Fruit fly (Drosophila melanogaster): ENCODE measurements around the gene CG43083.

The CG43083 gene

DNA sequence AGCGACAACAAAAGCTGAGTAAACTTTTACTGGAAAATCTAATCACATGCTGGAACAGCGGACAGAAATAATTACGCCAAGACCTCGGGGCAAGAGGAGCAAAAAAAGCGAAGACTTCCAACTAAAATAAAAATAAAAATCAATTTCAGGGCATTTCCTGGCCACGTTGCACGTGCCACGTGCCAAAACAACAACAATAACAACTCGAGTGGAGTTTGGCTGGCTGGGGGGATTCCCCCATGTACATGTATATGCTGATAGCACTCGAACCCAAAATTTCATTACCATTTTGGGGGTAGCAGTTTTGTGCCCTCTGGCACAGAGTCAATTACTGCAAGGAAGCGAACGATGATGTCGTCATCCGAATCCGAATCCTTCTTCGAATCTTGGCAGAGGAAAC is 14.1 kb downstream of the CG43083 start:
- no peak for TF ChIP-seq CG17801 (GFP tag; optimal IDR thresholded peaks at IDR 0.05; ENCODE audit: partially characterized antibody)

DNA sequence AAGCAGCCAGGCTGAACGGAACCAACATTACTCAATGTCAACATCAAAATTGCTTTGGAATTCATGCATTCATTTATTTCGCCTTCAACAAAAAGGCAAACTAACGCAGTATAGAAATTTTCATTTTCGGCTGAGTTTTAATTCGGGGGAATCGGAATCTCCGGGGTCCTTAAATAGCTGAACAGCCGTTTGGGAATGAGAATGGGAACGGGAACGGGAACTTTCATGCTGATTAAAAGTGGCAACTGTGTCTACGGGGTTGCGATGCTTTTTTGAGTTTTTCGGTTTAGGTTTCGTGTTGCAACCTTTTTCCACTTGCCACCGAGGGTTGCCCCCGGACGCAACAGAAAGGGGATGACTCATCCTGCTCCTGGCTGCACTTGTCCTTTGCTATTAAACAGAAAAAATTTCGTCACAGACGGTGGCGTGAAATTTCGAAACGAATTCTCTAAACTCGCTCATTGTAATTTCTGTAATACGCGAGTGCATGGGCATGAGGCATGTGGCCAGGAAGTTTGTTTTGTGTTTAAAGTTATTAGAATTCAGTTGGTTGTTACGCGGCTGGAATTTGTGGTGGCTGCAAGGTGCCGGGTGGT is 15.9 kb downstream of the CG43083 start:
- no peak for TF ChIP-seq CG17801 (GFP tag; optimal IDR thresholded peaks at IDR 0.05; ENCODE audit: partially characterized antibody)

DNA sequence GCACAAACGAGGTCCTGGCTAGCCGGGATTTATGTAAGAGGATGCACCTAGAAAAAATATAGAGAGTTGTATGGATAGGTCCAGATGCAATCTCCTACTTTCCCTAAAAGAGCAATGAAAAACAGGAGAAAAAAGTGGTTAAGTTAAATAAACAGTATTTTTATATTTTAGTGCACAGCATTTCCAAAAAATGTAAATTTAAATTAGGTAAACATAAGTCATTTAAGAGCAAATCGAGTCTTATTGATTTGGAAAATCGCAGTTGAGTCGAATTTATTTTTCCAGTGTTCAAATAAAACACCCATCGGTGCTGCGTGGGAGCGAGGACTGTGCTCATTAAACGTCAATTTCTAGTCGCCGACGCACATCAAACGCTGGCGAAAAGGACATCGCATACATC is 17.4 kb downstream of the CG43083 start:
- no peak for TF ChIP-seq CG17801 (GFP tag; optimal IDR thresholded peaks at IDR 0.05; ENCODE audit: partially characterized antibody)

DNA sequence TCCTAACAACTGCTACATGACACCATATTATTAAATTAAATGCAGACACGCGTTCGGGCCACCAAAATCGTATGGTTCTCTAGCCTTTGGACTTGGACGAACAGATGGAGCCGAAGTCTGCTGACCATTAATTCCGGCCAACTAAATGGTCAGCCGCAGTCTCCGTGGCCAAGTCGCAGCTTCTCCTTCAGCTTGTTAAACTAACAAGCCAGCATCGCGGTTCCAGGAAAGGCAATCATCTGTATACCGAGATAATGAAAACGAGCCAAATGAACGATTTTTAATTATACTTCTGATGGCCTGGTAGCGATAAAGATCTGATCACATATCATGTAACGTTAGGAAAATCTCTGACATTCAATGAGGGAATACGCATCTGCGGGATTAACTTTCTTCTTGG is 21.6 kb downstream of the CG43083 start:
- no peak for TF ChIP-seq CG17801 (GFP tag; optimal IDR thresholded peaks at IDR 0.05; ENCODE audit: partially characterized antibody)

DNA sequence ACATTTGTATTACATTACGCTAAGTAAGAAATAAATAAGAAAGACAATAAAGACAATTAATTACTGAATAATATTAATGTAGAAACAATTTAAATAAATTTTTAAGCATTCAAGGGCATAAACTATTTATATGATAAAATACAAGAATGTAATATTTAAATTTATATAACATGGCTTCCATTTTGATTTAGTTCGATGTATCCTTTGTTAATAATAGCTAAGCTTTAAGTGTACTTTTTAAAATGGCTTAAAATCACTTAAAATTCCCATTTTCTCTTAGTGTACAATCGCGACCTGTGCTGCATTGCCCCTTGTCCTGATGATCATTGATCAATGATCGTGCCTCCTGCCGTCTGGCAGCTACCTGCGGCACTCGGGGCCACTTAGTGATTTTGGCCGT is 22.1 kb downstream of the CG43083 start:
- TF ChIP-seq CG17801 (GFP tag; optimal IDR thresholded peaks at IDR 0.05; ENCODE audit: partially characterized antibody): no peak

DNA sequence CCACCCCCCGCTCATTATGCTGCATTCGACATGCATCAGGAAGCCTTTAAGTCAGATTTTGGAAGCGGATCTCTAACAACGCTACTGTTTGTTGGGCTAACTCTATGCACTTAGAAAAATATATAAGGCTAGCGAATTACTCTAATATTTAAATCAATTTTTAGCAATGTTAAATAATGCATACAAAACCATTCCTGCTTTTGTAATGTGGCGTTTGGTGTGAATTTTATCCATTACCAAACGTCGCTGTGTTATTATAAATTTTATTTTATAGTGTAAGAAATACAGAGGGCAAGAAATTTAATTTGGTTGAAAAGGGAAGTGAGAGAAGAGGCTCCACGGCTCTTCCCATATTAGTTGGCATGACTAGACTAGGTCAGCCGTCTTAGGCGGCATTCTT is 24.4 kb downstream of the CG43083 start:
- no peak for TF ChIP-seq CG17801 (GFP tag; optimal IDR thresholded peaks at IDR 0.05; ENCODE audit: partially characterized antibody)

DNA sequence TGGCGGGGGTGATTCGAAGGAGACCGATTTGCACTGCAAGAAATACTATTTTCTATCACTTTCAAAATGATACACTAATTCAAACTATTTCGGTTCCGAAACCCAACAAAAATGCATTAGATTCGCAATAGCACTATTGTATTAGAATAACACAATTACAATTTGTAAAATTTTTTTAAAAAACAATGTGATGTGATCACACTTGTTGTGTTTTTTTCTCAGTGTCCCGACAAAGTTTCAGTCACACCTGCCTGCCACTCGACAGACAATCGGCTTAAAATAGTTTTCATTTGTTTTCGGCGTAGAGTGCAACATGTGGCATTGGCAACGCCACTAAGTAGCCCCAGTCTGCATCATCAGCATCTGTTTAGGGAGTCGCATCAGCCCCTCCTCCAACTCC is 26.7 kb downstream of the CG43083 start:
- no peak for TF ChIP-seq CG17801 (GFP tag; optimal IDR thresholded peaks at IDR 0.05; ENCODE audit: partially characterized antibody)

DNA sequence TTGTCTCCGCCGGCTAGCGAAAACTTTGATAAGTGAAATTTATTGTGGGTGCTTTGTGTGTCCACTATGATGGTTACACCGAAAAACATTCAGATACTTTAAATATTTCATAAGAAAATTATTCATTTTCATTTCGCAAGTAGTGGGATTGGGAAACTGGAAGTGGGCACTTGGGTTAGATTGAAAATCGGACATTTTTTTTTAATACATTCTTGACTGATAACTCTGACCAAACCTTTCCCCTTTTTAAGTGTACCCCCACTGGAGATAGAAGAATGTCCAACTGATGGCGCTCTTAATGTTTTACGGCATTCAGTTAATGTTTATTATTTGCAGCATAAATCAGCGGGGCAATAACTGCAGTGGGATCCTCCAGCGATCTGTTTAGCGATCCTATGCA is 29.3 kb downstream of the CG43083 start:
- TF ChIP-seq CG17801 (GFP tag; optimal IDR thresholded peaks at IDR 0.05; ENCODE audit: partially characterized antibody): no peak

DNA sequence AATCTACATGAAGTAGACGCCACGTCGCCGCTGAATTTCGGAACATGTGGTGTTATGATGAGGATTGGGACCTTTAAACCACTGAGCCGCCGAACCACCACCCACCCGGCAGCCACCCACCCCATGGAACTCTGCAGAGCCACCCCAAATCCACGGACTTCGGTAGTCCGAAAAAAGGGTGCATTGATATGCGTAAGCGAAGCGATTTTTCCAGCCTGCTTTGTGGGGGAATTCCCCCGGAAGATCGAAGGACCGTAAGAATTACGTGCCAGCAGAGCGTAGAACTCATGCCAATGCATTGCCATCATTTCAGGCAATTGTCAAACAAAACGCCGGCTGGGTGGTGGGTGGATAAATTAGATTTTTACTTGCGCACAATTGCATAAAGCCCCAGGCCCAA is 29.9 kb downstream of the CG43083 start:
- no peak for TF ChIP-seq CG17801 (GFP tag; optimal IDR thresholded peaks at IDR 0.05; ENCODE audit: partially characterized antibody)

DNA sequence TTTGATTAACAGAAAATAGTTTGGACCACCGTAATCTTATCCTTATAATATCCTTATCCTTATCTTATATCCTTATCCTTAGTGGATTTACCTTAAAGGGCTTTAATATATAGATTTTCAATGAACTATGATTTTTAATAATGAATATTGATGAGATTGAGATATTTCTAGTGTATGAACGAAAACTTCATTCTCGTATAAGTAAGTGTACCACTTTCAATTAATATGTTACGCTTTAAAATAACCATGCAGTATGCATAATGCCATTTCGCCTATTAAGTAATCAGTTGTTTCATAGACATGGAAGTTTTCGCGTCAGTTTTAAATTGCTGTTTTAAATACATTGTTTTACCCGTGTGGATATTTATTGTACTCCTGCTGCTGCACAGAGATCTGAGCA is 31.0 kb downstream of the CG43083 start, which contains the start of gene CG7304:
Gene CG7304 (plus strand): TSS at position 301 of the 400 bp plus-strand sequence.
- no peak for TF ChIP-seq CG17801 (GFP tag; optimal IDR thresholded peaks at IDR 0.05; ENCODE audit: partially characterized antibody)

DNA sequence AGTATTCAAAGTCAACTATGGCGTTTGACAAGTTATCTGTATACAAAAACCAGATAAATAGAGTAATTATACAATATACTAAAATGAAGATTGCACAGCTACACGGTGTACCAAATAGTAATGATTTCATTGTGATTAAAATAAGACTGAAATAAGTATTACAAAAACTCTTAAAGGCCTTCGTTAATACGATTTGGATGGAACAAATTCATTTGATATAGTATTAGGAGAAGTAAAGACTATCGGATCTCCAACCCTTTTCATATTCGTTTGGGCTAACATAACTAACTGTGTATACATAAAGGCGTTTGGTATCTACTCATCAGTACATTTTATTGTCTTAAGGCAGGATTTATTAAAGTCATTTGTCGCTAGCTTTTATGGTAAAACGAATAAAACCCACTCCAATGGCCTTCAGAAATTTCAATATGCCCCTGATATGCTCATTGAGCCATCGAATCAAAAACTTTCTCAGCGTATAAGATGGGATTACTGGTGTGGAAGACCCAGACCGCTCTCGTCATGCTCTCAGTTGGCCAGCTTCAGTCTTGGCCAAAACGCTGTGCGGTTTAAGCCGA is 35.1 kb downstream of the CG43083 start, which contains the start of the genes CG7579 and Pgant8:
Gene CG7579 (minus strand): TSS at position 101 of the 578 bp plus-strand sequence.
Gene Pgant8 (plus strand): TSS at position 528 of the 578 bp plus-strand sequence.
- no peak for TF ChIP-seq CG17801 (GFP tag; optimal IDR thresholded peaks at IDR 0.05; ENCODE audit: partially characterized antibody)

DNA sequence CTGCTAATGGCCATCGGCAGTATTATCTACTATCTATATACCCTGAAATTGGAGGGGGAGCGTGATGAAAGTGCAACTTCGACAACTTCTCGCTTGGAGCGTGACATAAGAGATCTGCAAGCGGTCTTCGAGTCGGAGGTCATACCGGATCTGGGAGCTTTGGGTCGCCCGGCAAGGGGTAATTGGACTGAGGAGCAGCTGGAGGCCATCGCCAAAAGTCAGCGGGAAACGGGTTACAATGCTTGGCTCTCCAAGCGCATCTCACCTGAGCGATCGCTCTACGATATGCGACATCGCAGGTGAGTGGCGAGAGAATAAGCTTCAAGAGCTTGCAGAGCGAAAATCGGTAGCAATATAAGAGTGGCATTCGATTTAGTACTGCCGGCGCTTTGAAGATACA is 35.6 kb downstream of the CG43083 start:
- no peak for TF ChIP-seq CG17801 (GFP tag; optimal IDR thresholded peaks at IDR 0.05; ENCODE audit: partially characterized antibody)

DNA sequence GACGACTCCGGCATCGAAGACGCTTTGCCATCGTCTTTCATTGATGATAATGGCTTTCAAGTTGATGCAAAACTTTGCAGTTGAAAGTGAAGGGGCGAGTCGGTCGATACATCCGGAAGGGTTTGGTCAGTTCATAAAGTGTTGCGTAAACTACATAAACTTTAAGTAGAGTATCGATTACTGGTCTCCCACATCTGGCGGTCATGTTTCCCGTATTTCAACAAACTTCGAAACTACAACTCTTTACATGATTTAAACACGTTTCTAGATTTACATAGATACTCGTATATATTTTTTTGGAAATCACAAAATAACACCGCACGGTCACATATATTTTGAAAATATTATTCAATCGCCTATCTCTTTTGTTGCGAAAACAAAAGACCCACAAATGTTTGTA is 39.4 kb downstream of the CG43083 start, which contains the start of gene CG34452:
Gene CG34452 (minus strand): TSS at position 101 of the 400 bp plus-strand sequence.
- TF ChIP-seq CG17801 (GFP tag; optimal IDR thresholded peaks at IDR 0.05; ENCODE audit: partially characterized antibody): no peak

DNA sequence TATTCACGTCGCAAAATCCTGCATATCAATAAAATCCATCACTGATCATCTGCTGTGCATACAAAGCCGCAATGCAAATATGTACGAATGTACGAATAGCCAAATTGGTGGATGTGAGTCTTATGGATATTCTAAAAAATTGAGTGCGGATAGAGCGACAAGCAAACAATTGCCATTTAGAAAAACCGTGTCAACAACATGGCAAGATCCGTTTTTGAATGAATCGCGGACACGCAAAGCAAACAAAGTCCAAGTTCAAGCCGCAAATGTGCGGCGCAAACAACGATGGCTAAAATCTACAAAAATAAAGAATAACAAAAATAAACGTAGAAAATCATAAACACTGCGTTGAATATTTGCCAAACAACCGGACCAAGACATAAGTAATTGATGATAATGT is 41.1 kb downstream of the CG43083 start:
- no peak for TF ChIP-seq CG17801 (GFP tag; optimal IDR thresholded peaks at IDR 0.05; ENCODE audit: partially characterized antibody)

DNA sequence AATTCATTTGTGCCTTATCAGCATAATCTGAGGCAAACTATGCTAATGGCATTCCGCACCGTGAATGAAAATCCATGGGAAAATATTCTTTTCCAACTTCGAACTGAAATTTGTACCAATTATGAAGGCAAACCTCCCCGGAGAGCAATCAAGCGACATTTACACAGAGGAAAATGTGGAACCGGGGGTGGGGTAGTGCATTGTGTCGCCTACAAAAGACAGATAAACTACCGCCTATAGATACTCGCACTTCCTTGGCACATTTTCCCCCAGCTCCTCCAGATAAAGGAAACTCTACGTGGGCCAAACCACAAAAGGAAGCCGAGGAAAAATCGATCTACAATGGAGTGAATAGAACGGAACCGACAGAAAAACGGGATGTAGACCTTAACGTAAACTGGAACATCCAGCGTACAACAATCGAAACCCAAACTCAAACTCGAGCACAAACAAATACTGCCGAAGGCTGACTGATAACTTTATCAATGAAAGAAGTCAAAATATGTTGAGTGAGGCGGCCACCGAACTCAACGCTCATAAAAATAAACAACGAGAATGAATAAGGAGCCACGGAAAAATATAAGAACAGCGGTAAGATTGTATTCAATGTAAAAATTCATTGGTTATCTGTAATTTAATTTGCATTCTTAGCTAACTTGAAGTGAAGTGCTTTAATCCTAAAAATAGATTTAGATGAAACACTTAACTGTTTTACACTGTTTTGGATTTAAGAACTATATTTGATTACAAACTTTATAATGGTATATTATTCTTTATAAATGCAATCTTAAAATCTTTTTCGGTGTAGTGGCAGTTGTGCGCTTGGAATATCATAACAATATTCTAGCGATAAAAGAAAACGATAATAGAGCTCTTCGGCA is 42.6 kb downstream of the CG43083 start:
- TF ChIP-seq CG17801 (GFP tag; optimal IDR thresholded peaks at IDR 0.05; ENCODE audit: partially characterized antibody): no peak

DNA sequence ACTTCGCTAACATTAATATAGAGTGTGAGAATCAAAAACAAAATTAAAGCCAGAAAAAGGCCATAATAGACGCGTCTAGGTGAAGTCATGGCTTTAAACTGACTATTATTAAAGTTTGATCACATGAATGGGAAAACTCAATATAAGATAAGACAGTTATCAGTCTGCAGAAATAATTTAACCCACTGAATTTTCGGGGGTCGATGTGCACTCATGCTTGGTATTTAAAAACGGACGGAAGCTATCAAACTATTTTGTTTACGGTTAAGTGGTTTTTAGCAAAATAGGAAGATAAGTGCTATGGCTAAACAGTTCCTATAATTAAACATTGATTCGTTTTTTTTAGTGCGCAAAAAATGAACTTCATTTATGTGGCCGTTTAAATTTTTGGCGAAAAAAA is 43.6 kb downstream of the CG43083 start, which contains the start of gene CG34451:
Gene CG34451 (minus strand): TSS at position 101 of the 400 bp plus-strand sequence.
- TF ChIP-seq CG17801 (GFP tag; optimal IDR thresholded peaks at IDR 0.05; ENCODE audit: partially characterized antibody): no peak
